Fruit fly (Drosophila melanogaster): ENCODE results near the gene fray.

The fray gene

DNA sequence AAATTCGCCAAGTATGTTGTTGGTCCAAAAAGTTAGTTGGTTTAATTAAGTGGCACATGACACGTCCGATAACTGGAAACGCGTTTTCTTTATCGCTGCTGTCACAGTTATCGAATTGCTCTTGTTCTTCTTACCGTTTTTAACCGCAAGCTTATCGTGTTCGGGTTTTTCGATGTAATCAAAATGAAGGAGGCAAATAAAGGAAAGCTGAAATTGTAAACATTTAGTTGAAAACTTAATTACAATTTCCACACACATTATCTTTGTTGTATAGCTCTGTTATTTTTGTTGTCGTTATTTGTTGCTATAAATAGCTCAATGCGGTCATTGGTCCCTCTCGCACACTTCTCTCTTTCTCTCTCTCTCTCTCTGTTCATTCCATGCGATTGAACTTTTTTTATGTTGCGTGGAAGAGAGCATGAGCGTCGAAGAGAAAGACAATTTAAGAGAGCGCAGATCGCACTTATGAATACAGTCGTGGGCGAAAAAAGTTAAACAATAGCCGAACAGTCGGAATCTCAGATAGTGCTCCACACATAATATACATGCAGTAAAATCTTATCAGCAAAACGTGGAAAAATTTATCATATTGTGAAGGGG is 12.5 kb downstream of the fray start (continued):
- no peak for TF ChIP-seq kay (GFP tag; optimal IDR thresholded peaks at IDR 0.05)
- TF ChIP-seq pros (GFP tag; optimal IDR thresholded peaks at IDR 0.05) = no peak
- TF ChIP-seq CG4730 (GFP tag; IDR thresholded peaks at IDR 0.05) = no peak
- TF ChIP-seq shn (GFP tag; optimal IDR thresholded peaks at IDR 0.05) = no peak
- TF ChIP-seq Bgb (GFP tag; IDR thresholded peaks at IDR 0.05; ENCODE audit: partially characterized antibody) = peak; percentile 44
- no peak for TF ChIP-seq nmo (GFP tag; optimal IDR thresholded peaks at IDR 0.05)
- TF ChIP-seq Dbx (GFP tag; IDR thresholded peaks at IDR 0.05) = peak; percentile 26; the same call in 1 of the 3 replicates
- TF ChIP-seq ab (GFP tag; optimal IDR thresholded peaks at IDR 0.05) = no peak
- TF ChIP-seq nau (GFP tag; optimal IDR thresholded peaks at IDR 0.05) = no peak
- TF ChIP-seq lmd (GFP tag; IDR thresholded peaks at IDR 0.05) = no peak
- TF ChIP-seq Hr51 (GFP tag; optimal IDR thresholded peaks at IDR 0.05) = no peak
- TF ChIP-seq CG17186 (GFP tag; optimal IDR thresholded peaks at IDR 0.05) = no peak
- peak in 1 of 2 experiments; percentile 41 for TF ChIP-seq Pdp1 (GFP tag; optimal IDR thresholded peaks at IDR 0.05)
- no peak for TF ChIP-seq fd102C (GFP tag; optimal IDR thresholded peaks at IDR 0.05)
- TF ChIP-seq CG17912 (GFP tag; optimal IDR thresholded peaks at IDR 0.05) = no peak
- no peak for TF ChIP-seq corto (GFP tag; optimal IDR thresholded peaks at IDR 0.05)
- peak; percentile 52 for TF ChIP-seq CG7987 (GFP tag; optimal IDR thresholded peaks at IDR 0.05)
- TF ChIP-seq vnd (GFP tag; IDR thresholded peaks at IDR 0.05; ENCODE audit: partially characterized antibody) = 0 out of 3 replicates have a peak, but pooled peaks have one; percentile 34
- TF ChIP-seq bowl (GFP tag; IDR thresholded peaks at IDR 0.05) = no peak
- TF ChIP-seq Hmr (GFP tag; optimal IDR thresholded peaks at IDR 0.05) = no peak
- no peak for TF ChIP-seq Oaz (GFP tag; IDR thresholded peaks at IDR 0.05)
- no peak for TF ChIP-seq CG12219 (GFP tag; optimal IDR thresholded peaks at IDR 0.05)
- no peak for TF ChIP-seq cad (GFP tag; optimal IDR thresholded peaks at IDR 0.05)
- TF ChIP-seq sima (GFP tag; optimal IDR thresholded peaks at IDR 0.05) = no peak
- TF ChIP-seq CG6254 (GFP tag; optimal IDR thresholded peaks at IDR 0.05) = no peak
- TF ChIP-seq CG31224 (GFP tag; IDR thresholded peaks at IDR 0.05) = no peak
- no peak for TF ChIP-seq CG2202 (tag; optimal IDR thresholded peaks at IDR 0.05)
- TF ChIP-seq CG15073 (GFP tag; optimal IDR thresholded peaks at IDR 0.05) = peak; percentile 98
- TF ChIP-seq Dip2 (GFP tag; IDR thresholded peaks at IDR 0.05) = no peak
- no peak for TF ChIP-seq inv (GFP tag; IDR thresholded peaks at IDR 0.05; ENCODE audit: partially characterized antibody)
- TF ChIP-seq CG2875 (GFP tag; optimal IDR thresholded peaks at IDR 0.05) = no peak
- TF ChIP-seq ewg (GFP tag; optimal IDR thresholded peaks at IDR 0.05) = no peak
- TF ChIP-seq NC2α (GFP tag; optimal IDR thresholded peaks at IDR 0.05) = no peak
- no peak for TF ChIP-seq Nf-YC (tag; optimal IDR thresholded peaks at IDR 0.05)
- no peak for TF ChIP-seq bab2 (GFP tag; optimal IDR thresholded peaks at IDR 0.05)
- TF ChIP-seq dati (GFP tag; IDR thresholded peaks at IDR 0.05) = no peak
- TF ChIP-seq sens-2 (GFP tag; IDR thresholded peaks at IDR 0.05) = no peak
- no peak for TF ChIP-seq CG7372 (GFP tag; IDR thresholded peaks at IDR 0.05)
- TF ChIP-seq gsb (GFP tag; IDR thresholded peaks at IDR 0.05) = no peak
- TF ChIP-seq Sry-δ (GFP tag; optimal IDR thresholded peaks at IDR 0.05) = no peak
- no peak for TF ChIP-seq CG30403 (GFP tag; optimal IDR thresholded peaks at IDR 0.05)
- peak; percentile 24 for TF ChIP-seq CG12071 (GFP tag; optimal IDR thresholded peaks at IDR 0.05)
- no peak for TF ChIP-seq ac (GFP tag; optimal IDR thresholded peaks at IDR 0.05)
- TF ChIP-seq Trl (optimal IDR thresholded peaks at IDR 0.05) = peak; percentile 90 to 97
- no peak for TF ChIP-seq Trl (GFP tag; optimal IDR thresholded peaks at IDR 0.05)
- TF ChIP-seq danr (GFP tag; IDR thresholded peaks at IDR 0.05) = no peak
- no peak for TF ChIP-seq CG7963 (GFP tag; IDR thresholded peaks at IDR 0.05; ENCODE audit: partially characterized antibody)
- no peak for TF ChIP-seq so (GFP tag; IDR thresholded peaks at IDR 0.05)
- peak; percentile 33 for TF ChIP-seq CG2120 (GFP tag; optimal IDR thresholded peaks at IDR 0.05)
- TF ChIP-seq eve (GFP tag; optimal IDR thresholded peaks at IDR 0.05) = no peak
- no peak for TF ChIP-seq crp (GFP tag; optimal IDR thresholded peaks at IDR 0.05)
